Fruit fly (Drosophila melanogaster) whole organism, pupa: ENCODE results near the gene CG8176.

Source experiments
- CG15710 ChIP-seq: fragments of 200-800 bp; sonication (Bioruptor generic); optimal IDR thresholded peaks from 2 replicates; lab custom pipeline; 2018; ENCODE audit warnings: missing biosample characterization, mild to moderate bottlenecking, missing genetic modification characterization, moderate library complexity
- CG4496 ChIP-seq: fragments of 200-800 bp; sonication (Bioruptor generic); IDR thresholded peaks from 3 replicates; pipeline ENCODE4 v1.3.6; 2022; ENCODE audit warnings: missing biosample characterization, missing genetic modification characterization
- Ets98B ChIP-seq: fragments of 200-800 bp; sonication (Bioruptor generic); IDR thresholded peaks from 2 replicates; pipeline ENCODE4 v1.3.6; 2022; ENCODE audit warnings: missing biosample characterization, missing genetic modification characterization
- Pif1A ChIP-seq: fragments of 200-800 bp; sonication (Bioruptor generic); optimal IDR thresholded peaks from 3 replicates; lab custom pipeline; 2016; ENCODE audit warnings: missing biosample characterization, missing genetic modification characterization
- rn ChIP-seq: fragments of 200-800 bp; sonication (Bioruptor generic); IDR thresholded peaks from 2 replicates; pipeline ENCODE4 v1.3.6; 2022; ENCODE audit warnings: missing biosample characterization, missing genetic modification characterization

- TF ChIP-seq rn: no peak
- TF ChIP-seq CG4496 (GFP tag; lab: Robert Waterston, UW): no peak
- TF ChIP-seq Pif1A: no peak
- no peak for TF ChIP-seq Ets98B (GFP tag; lab: Robert Waterston, UW)
- TF ChIP-seq CG15710 (tag; lab: Kevin White, UChicago): no peak
Measured at dm6 chr3R:9510070-9510518, 5.7 kb upstream of the CG8176 start, which contains the start of gene rump.
